Fruit fly (Drosophila melanogaster) whole organism, embryonic: ENCODE results near the gene Tango1.

ENCODE experiments used
- CG10543 ChIP-seq: fragments of 200-800 bp; sonication (Bioruptor generic); optimal IDR thresholded peaks from 3 replicates; lab custom pipeline; 2017; ENCODE audit warnings: missing biosample characterization, mild to moderate bottlenecking, missing genetic modification characterization, moderate library complexity
- CG12236 ChIP-seq: fragments of 200-800 bp; sonication (Bioruptor generic); optimal IDR thresholded peaks from 2 replicates; lab custom pipeline; 2016; ENCODE audit warnings: missing biosample characterization, missing genetic modification characterization
- CG13296 ChIP-seq: fragments of 200-800 bp; sonication (Bioruptor generic); optimal IDR thresholded peaks from 3 replicates; lab custom pipeline; 2018; ENCODE audit warnings: missing biosample characterization, mild to moderate bottlenecking, missing genetic modification characterization
- CG13894 ChIP-seq: fragments of 200-800 bp; sonication (Bioruptor generic); optimal IDR thresholded peaks from 3 replicates; lab custom pipeline; 2018; ENCODE audit warnings: missing biosample characterization, mild to moderate bottlenecking, missing genetic modification characterization, moderate library complexity
- CG16779 ChIP-seq: fragments of 200-800 bp; sonication (Bioruptor generic); IDR thresholded peaks from 2 replicates; pipeline ENCODE4 v1.3.6; 2022; ENCODE audit warnings: missing biosample characterization, missing genetic modification characterization
- CG16863 ChIP-seq: fragments of 200-800 bp; sonication (Bioruptor generic); optimal IDR thresholded peaks from 3 replicates; lab custom pipeline; 2016; ENCODE audit warnings: missing biosample characterization, missing genetic modification characterization
- CG18262 ChIP-seq: fragments of 200-800 bp; optimal IDR thresholded peaks from 3 replicates; lab custom pipeline; 2019; ENCODE audit warnings: missing biosample characterization, mild to moderate bottlenecking, missing genetic modification characterization, moderate library complexity
- CG3065 ChIP-seq: fragments of 200-800 bp; sonication (Bioruptor generic); optimal IDR thresholded peaks from 2 replicates; lab custom pipeline; 2016; ENCODE audit warnings: missing biosample characterization, missing genetic modification characterization
- CG31441 ChIP-seq: fragments of 200-800 bp; sonication (Bioruptor generic); IDR thresholded peaks from 2 replicates; pipeline ENCODE4 v1.3.6; 2022; ENCODE audit warnings: missing biosample characterization, missing genetic modification characterization
- CG33213 ChIP-seq: fragments of 200-800 bp; sonication (Bioruptor generic); optimal IDR thresholded peaks from 3 replicates; lab custom pipeline; 2016; ENCODE audit warnings: missing biosample characterization, missing genetic modification characterization
- CG4328 ChIP-seq: fragments of 200-800 bp; sonication (Bioruptor generic); optimal IDR thresholded peaks from 3 replicates; lab custom pipeline; 2017; ENCODE audit warnings: missing biosample characterization, missing genetic modification reagents, missing genetic modification characterization
- CG6272 ChIP-seq: fragments of 200-800 bp; sonication (Bioruptor generic); IDR thresholded peaks from 2 replicates; pipeline ENCODE4 v1.3.6; 2022; ENCODE audit warnings: missing biosample characterization, missing genetic modification characterization
- CG7357 ChIP-seq: fragments of 200-800 bp; sonication (Bioruptor generic); IDR thresholded peaks from 3 replicates; pipeline ENCODE4 v1.3.6; 2022; ENCODE audit warnings: missing biosample characterization, missing genetic modification characterization
- CG7786 ChIP-seq: fragments of 200-800 bp; sonication (Bioruptor generic); optimal IDR thresholded peaks from 2 replicates; lab custom pipeline; 2016; ENCODE audit warnings: missing biosample characterization, missing genetic modification characterization
- CG7928 ChIP-seq: fragments of 200-800 bp; sonication (Bioruptor generic); optimal IDR thresholded peaks from 2 replicates; lab custom pipeline; 2017; ENCODE audit warnings: missing biosample characterization, mild to moderate bottlenecking, missing genetic modification characterization
- CG9609 ChIP-seq: fragments of 200-800 bp; sonication (Bioruptor generic); optimal IDR thresholded peaks from 3 replicates; lab custom pipeline; 2016; ENCODE audit warnings: missing biosample characterization, missing genetic modification characterization
- Fer2 ChIP-seq: fragments of 200-800 bp; sonication (Bioruptor generic); optimal IDR thresholded peaks from 2 replicates; lab custom pipeline; 2018; ENCODE audit warnings: missing biosample characterization, mild to moderate bottlenecking, missing genetic modification characterization, moderate library complexity
- HLH4C ChIP-seq: fragments of 200-800 bp; sonication (Bioruptor generic); IDR thresholded peaks from 3 replicates; pipeline ENCODE4 v1.3.6; 2022; ENCODE audit warnings: missing biosample characterization, missing genetic modification characterization; ENCODE audit not compliant: partially characterized antibody
- HLH54F ChIP-seq: fragments of 200-800 bp; sonication (Bioruptor generic); optimal IDR thresholded peaks from 3 replicates; lab custom pipeline; 2016; ENCODE audit warnings: missing biosample characterization, missing genetic modification characterization
- Neu2 ChIP-seq: fragments of 200-800 bp; sonication (Bioruptor generic); optimal IDR thresholded peaks from 3 replicates; lab custom pipeline; 2016; ENCODE audit warnings: missing biosample characterization, missing genetic modification characterization, borderline replicate concordance
- Nf-YB ChIP-seq: fragments of 200-800 bp; sonication (Bioruptor generic); optimal IDR thresholded peaks from 3 replicates; lab custom pipeline; 2019; ENCODE audit warnings: missing biosample characterization, mild to moderate bottlenecking, missing genetic modification characterization, moderate library complexity
- Optix ChIP-seq: fragments of 200-800 bp; sonication (Bioruptor generic); IDR thresholded peaks from 3 replicates; pipeline ENCODE4 v1.3.6; 2022; ENCODE audit warnings: missing biosample characterization, missing genetic modification characterization
- Pdp1 ChIP-seq, 2 experiments: fragments of 200-800 bp; sonication (Bioruptor generic); optimal IDR thresholded peaks; 3 replicates each; lab custom pipeline; 2016; ENCODE audit warnings: missing biosample characterization in 2 of 2, missing genetic modification characterization in 2 of 2, mild to moderate bottlenecking in 1 of 2, moderate library complexity in 1 of 2
- Ravus ChIP-seq: fragments of 200-800 bp; sonication (Bioruptor generic); IDR thresholded peaks from 2 replicates; pipeline ENCODE4 v1.3.6; 2022; ENCODE audit warnings: missing biosample characterization, missing genetic modification characterization
- Rfx ChIP-seq: fragments of 200-800 bp; sonication (Bioruptor generic); IDR thresholded peaks from 2 replicates; pipeline ENCODE4 v1.3.6; 2022; ENCODE audit warnings: missing biosample characterization, missing genetic modification characterization
- Xrp1 ChIP-seq: fragments of 200-800 bp; sonication (Bioruptor generic); IDR thresholded peaks from 2 replicates; pipeline ENCODE4 v1.3.6; 2022; ENCODE audit warnings: missing biosample characterization, missing genetic modification characterization
- ara ChIP-seq: fragments of 200-800 bp; sonication (Bioruptor generic); IDR thresholded peaks from 2 replicates; pipeline ENCODE4 v1.3.6; 2022; ENCODE audit warnings: missing biosample characterization, missing genetic modification characterization
- ash1 ChIP-seq: fragments of 200-800 bp; sonication (Bioruptor generic); optimal IDR thresholded peaks from 2 replicates; lab custom pipeline; 2018; ENCODE audit warnings: missing biosample characterization, mild to moderate bottlenecking, missing genetic modification characterization
- cad ChIP-seq: fragments of >200 bp; optimal IDR thresholded peaks from 2 replicates; lab custom pipeline; 2017; ENCODE audit warnings: missing biosample characterization, missing genetic modification characterization
- cato ChIP-seq: fragments of 200-800 bp; sonication (Bioruptor generic); optimal IDR thresholded peaks from 2 replicates; lab custom pipeline; 2016; ENCODE audit warnings: missing biosample characterization, missing genetic modification characterization, borderline replicate concordance
- cg ChIP-seq: fragments of 200-800 bp; sonication (Bioruptor generic); optimal IDR thresholded peaks from 3 replicates; lab custom pipeline; 2019; ENCODE audit warnings: missing biosample characterization, mild to moderate bottlenecking, missing genetic modification characterization, moderate library complexity
- chinmo ChIP-seq: fragments of 200-800 bp; sonication (Bioruptor generic); IDR thresholded peaks from 4 replicates; pipeline ENCODE4 v1.3.6; 2022; ENCODE audit warnings: missing biosample characterization, missing genetic modification characterization; ENCODE audit not compliant: partially characterized antibody
- corto ChIP-seq: fragments of 200-800 bp; sonication (Bioruptor generic); optimal IDR thresholded peaks from 2 replicates; lab custom pipeline; 2016; ENCODE audit warnings: missing biosample characterization, mild to moderate bottlenecking, missing genetic modification characterization, moderate library complexity
- crol ChIP-seq: fragments of 200-800 bp; sonication (Bioruptor generic); IDR thresholded peaks from 2 replicates; pipeline ENCODE4 v1.3.6; 2022; ENCODE audit warnings: missing biosample characterization, missing genetic modification characterization
- dimm ChIP-seq: fragments of 200-800 bp; sonication (Bioruptor generic); IDR thresholded peaks from 2 replicates; pipeline ENCODE4 v1.3.6; 2022; ENCODE audit warnings: missing biosample characterization, missing genetic modification characterization
- dpn ChIP-seq, 2 experiments: fragments of 200-800 bp; sonication (Bioruptor generic); optimal IDR thresholded peaks; 3 replicates each; lab custom pipeline; 2016; ENCODE audit warnings: missing biosample characterization in 2 of 2, missing genetic modification characterization in 2 of 2
- exex ChIP-seq: fragments of 200-800 bp; sonication (Bioruptor generic); optimal IDR thresholded peaks from 4 replicates; lab custom pipeline; 2018; ENCODE audit warnings: missing biosample characterization, mild to moderate bottlenecking, missing genetic modification characterization, moderate library complexity
- gro ChIP-seq: fragments of 200-800 bp; sonication (Bioruptor generic); optimal IDR thresholded peaks from 2 replicates; lab custom pipeline; 2016; ENCODE audit warnings: missing biosample characterization, missing genetic modification characterization
- knrl ChIP-seq: fragments of 200-800 bp; sonication (Bioruptor generic); IDR thresholded peaks from 3 replicates; pipeline ENCODE4 v1.3.6; 2022; ENCODE audit warnings: missing biosample characterization, missing genetic modification characterization; ENCODE audit not compliant: partially characterized antibody
- lov ChIP-seq, 2 experiments: fragments of 200-800 bp in 1 of 2; fragments of >200 bp in 1 of 2; sonication (Bioruptor generic) in 1 of 2; IDR thresholded peaks in 1 of 2; optimal IDR thresholded peaks in 1 of 2; 2 replicates in 1 of 2; 3 replicates in 1 of 2; pipeline versions ENCODE4 v1.3.6 to Lab custom; 2017 to 2022; ENCODE audit warnings: missing biosample characterization in 1 of 2, missing genetic modification characterization in 1 of 2
- mld ChIP-seq: fragments of 200-800 bp; sonication (Bioruptor generic); IDR thresholded peaks from 3 replicates; pipeline ENCODE4 v1.3.6; 2022; ENCODE audit warnings: missing biosample characterization, missing genetic modification characterization; ENCODE audit not compliant: partially characterized antibody
- nerfin-1 ChIP-seq: fragments of 200-800 bp; sonication (Bioruptor generic); optimal IDR thresholded peaks from 3 replicates; lab custom pipeline; 2019; ENCODE audit warnings: missing biosample characterization, mild to moderate bottlenecking, missing genetic modification characterization, moderate library complexity
- org-1 ChIP-seq: fragments of 200-800 bp; sonication (Bioruptor generic); optimal IDR thresholded peaks from 2 replicates; lab custom pipeline; 2017; ENCODE audit warnings: missing biosample characterization, missing genetic modification characterization
- slou ChIP-seq: fragments of 200-800 bp; sonication (Bioruptor generic); optimal IDR thresholded peaks from 3 replicates; lab custom pipeline; 2016; ENCODE audit warnings: missing biosample characterization, missing genetic modification characterization
- sqz ChIP-seq: fragments of 200-800 bp; sonication (Bioruptor generic); optimal IDR thresholded peaks from 3 replicates; lab custom pipeline; 2018; ENCODE audit warnings: missing biosample characterization, mild to moderate bottlenecking, missing genetic modification characterization
- tll ChIP-seq, 2 experiments: fragments of 200-800 bp in 1 of 2; fragments of >200 bp in 1 of 2; sonication (Bioruptor generic) in 1 of 2; optimal IDR thresholded peaks; 2 replicates each; lab custom pipeline; 2017 to 2019; ENCODE audit warnings: missing biosample characterization in 2 of 2, missing genetic modification characterization in 2 of 2, mild to moderate bottlenecking in 1 of 2, moderate library complexity in 1 of 2
- usp ChIP-seq: fragments of >200 bp; optimal IDR thresholded peaks from 2 replicates; lab custom pipeline; 2017; ENCODE audit warnings: missing biosample characterization, missing genetic modification characterization
- z ChIP-seq: fragments of 200-800 bp; sonication (Bioruptor generic); IDR thresholded peaks from 3 replicates; pipeline ENCODE4 v1.3.6; 2022; ENCODE audit warnings: missing biosample characterization, missing genetic modification characterization

Gene Tango1

DNA sequence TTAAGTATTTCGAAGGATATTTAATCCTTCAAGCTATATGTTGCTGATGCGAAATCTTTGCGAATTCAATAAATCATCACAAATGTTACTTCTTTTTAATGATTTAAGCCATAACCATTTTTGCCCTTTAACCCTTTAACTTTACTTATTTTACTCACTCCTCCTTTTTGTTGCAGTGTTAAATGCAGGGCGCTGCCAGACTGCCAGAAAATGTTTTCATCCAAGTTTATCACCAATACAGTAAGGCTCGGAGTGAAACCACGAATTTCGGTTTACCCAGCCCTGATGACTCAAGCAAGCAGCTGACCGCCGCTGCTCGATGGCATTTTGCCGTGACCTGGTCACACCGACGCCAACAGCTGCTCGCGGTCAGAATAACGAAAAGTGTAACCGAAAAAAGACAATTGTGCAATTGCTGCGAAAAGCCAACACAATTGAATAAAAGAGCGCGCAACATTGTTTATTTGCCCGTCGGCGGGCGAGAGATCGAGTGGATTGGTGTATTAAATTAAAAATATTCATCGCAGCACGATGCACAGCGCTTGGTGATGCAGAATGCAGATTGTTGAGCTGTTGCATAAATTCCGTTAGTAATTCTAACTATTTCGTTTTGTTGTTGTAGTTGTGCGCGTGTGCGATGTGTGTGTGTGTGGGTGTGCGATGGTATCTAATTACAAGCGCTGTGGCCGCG is 38.4 kb upstream of the Tango1 start, which contains the start of gene CG11050 (continued):
- TF ChIP-seq Ravus (GFP tag; lab: Robert Waterston, UW) (no peak; the same call in 1 of the 2 replicates), tll (GFP tag; optimal IDR thresholded peaks at IDR 0.05; lab: Kevin White, UChicago) (peak in 1 of 2 experiments; percentile 72), exex (peak; percentile 39), chinmo (peak; percentile 73; the same call in 1 of the 4 replicates), cato (GFP tag; lab: Kevin White, UChicago) (peak; percentile 7), CG4328 (GFP tag; lab: Kevin White, UChicago) (no peak), knrl (GFP tag; lab: Robert Waterston, UW) (peak; percentile 63; the same call in 2 of the 3 replicates), lov (optimal IDR thresholded peaks at IDR 0.05; lab: Kevin White, UChicago) (peak; percentile 76), lov (GFP tag; IDR thresholded peaks at IDR 0.05; lab: Robert Waterston, UW) (peak; percentile 77; the same call in 2 of the 3 replicates), Pdp1 (GFP tag; optimal IDR thresholded peaks at IDR 0.05; lab: Kevin White, UChicago) (peak; percentile 74 to 93), mld (GFP tag; lab: Robert Waterston, UW) (0 out of 3 replicates have a peak, but pooled peaks have one; percentile 33), CG7928 (GFP tag; lab: Kevin White, UChicago) (peak; percentile 99), CG16863 (GFP tag; lab: Kevin White, UChicago) (peak; percentile 73), Neu2 (GFP tag; lab: Kevin White, UChicago) (no peak), ash1 (GFP tag; lab: Kevin White, UChicago) (peak; percentile 60), corto (GFP tag; lab: Kevin White, UChicago) (no peak), CG13296 (GFP tag; lab: Kevin White, UChicago) (peak; percentile 55), dimm (GFP tag; lab: Robert Waterston, UW) (no peak), gro (GFP tag; lab: Kevin White, UChicago) (peak; percentile 95), sqz (GFP tag; lab: Kevin White, UChicago) (no peak), slou (peak; percentile 49), cad (GFP tag; lab: Kevin White, UChicago) (no peak), HLH54F (GFP tag; lab: Kevin White, UChicago) (peak; percentile 84), CG31441 (GFP tag; lab: Robert Waterston, UW) (peak; percentile 72), CG6272 (GFP tag; lab: Robert Waterston, UW) (peak; percentile 52; the same call in 1 of the 2 replicates), dpn (GFP tag; optimal IDR thresholded peaks at IDR 0.05; lab: Kevin White, UChicago) (peak; percentile 84 to 90), HLH4C (GFP tag; lab: Robert Waterston, UW) (no peak; the same call in 2 of the 3 replicates), Nf-YB (GFP tag; lab: Kevin White, UChicago) (peak; percentile 45), Xrp1 (GFP tag; lab: Robert Waterston, UW) (peak; percentile 75), org-1 (peak; percentile 55), Fer2 (no peak), CG7786 (peak; percentile 84), CG9609 (peak; percentile 84), z (GFP tag; lab: Robert Waterston, UW) (peak; percentile 61; the same call in 1 of the 3 replicates), ara (GFP tag; lab: Robert Waterston, UW) (peak; percentile 69), Rfx (peak; percentile 88), CG13894 (tag; lab: Kevin White, UChicago) (peak; percentile 73), CG10543 (GFP tag; lab: Kevin White, UChicago) (no peak), usp (GFP tag; lab: Kevin White, UChicago) (no peak), CG3065 (peak; percentile 35), nerfin-1 (tag; lab: Kevin White, UChicago) (peak; percentile 94), Optix (GFP tag; lab: Robert Waterston, UW) (peak; percentile 55), CG7357 (GFP tag; lab: Robert Waterston, UW) (peak; percentile 8; the same call in 1 of the 3 replicates), CG12236 (peak; percentile 62), cg (GFP tag; lab: Kevin White, UChicago) (peak; percentile 69), CG33213 (GFP tag; lab: Kevin White, UChicago) (peak; percentile 97), CG18262 (peak; percentile 69), CG16779 (GFP tag; lab: Robert Waterston, UW) (peak; percentile 88), crol (GFP tag; lab: Robert Waterston, UW) (0 out of 2 replicates have a peak, but pooled peaks have one; percentile 17)
